Worm (Caenorhabditis elegans) whole organism, late embryonic: ENCODE data around the gene str-171.

Experiments used
- ama-1 ChIP-seq: fragments of 150-350 bp; optimal IDR thresholded peaks from 2 replicates; lab custom pipeline; 2014
- ceh-2 ChIP-seq: sonication (generic microtip); optimal IDR thresholded peaks from 2 replicates; lab custom pipeline; 2016; ENCODE audit warnings: missing genotype, missing genetic modification characterization, missing compliant biosample characterization
- ceh-45 ChIP-seq: fragments of 200-800 bp; sonication (Bioruptor generic); IDR thresholded peaks from 2 replicates; pipeline ENCODE4 v1.3.6; 2022; ENCODE audit warnings: missing genetic modification reagents, missing genetic modification characterization, missing compliant biosample characterization
- hlh-13 ChIP-seq: fragments of 200-800 bp; sonication (Bioruptor generic); optimal IDR thresholded peaks from 2 replicates; lab custom pipeline; 2018; ENCODE audit warnings: mild to moderate bottlenecking, missing genetic modification characterization, missing compliant biosample characterization
- nhr-11 ChIP-seq: fragments of 150-350 bp; optimal IDR thresholded peaks from 2 replicates; lab custom pipeline; 2014; ENCODE audit warnings: missing biosample characterization, missing genetic modification characterization
- pha-4 ChIP-seq: fragments of 150-350 bp; optimal IDR thresholded peaks from 2 replicates; lab custom pipeline; 2018; ENCODE audit warnings: missing biosample characterization, missing genetic modification reagents, missing genetic modification characterization
- syd-9 ChIP-seq: sonication (generic microtip); optimal IDR thresholded peaks from 2 replicates; lab custom pipeline; 2016; ENCODE audit warnings: mild to moderate bottlenecking, missing genetic modification characterization, moderate library complexity, missing compliant biosample characterization
- unc-86 ChIP-seq: sonication (generic microtip); optimal IDR thresholded peaks from 2 replicates; lab custom pipeline; 2016; ENCODE audit warnings: missing genetic modification characterization, missing compliant biosample characterization

DNA sequence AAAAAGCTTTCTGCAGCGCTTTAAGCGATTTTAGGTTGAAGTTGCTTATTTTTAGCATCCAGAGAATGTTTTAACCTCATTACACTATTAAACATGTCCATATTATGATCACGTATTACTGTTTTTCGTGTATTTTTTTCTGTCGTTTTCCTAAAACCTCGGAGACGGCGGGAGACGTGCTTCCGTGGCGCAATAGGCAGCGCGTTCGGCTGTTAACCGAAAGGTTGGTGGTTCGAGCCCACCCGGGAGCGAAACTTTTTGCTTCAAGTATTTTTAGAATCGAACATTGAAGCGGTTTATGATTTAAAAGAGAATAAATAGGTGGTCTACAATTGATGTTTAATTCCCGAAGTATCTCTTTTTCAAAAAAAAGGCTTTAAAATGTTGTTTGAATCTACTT lies 24.2 kb upstream of the str-171 start:
- no peak for TF ChIP-seq unc-86 (tag; lab: Kevin White, UChicago)
- no peak for TF ChIP-seq ceh-45 (GFP tag; lab: Robert Waterston, UW)
- no peak for TF ChIP-seq pha-4 (tag; lab: Kevin White, UChicago)
- TF ChIP-seq ceh-2 (tag; lab: Kevin White, UChicago) = no peak
- TF ChIP-seq syd-9 (tag; lab: Kevin White, UChicago) = no peak
- no peak for TF ChIP-seq hlh-13 (GFP tag; lab: Kevin White, UChicago)
- TF ChIP-seq ama-1 (lab: Kevin White, UChicago) = no peak
- no peak for TF ChIP-seq nhr-11 (tag; lab: Kevin White, UChicago)
